Worm (Caenorhabditis elegans): Measurements from ENCODE around the gene nlp-82.

ce11 chrII:9233813-9234212 is 20.3 kb downstream of the nlp-82 start:
- TF ChIP-seq duxl-1 (tag; optimal IDR thresholded peaks at IDR 0.05; ENCODE audit: poor library complexity): no peak
- no peak for TF ChIP-seq lin-13 (GFP tag; optimal IDR thresholded peaks at IDR 0.05)
- no peak for TF ChIP-seq hlh-11 (tag; optimal IDR thresholded peaks at IDR 0.05)
- TF ChIP-seq nhr-6 (tag; optimal IDR thresholded peaks at IDR 0.05): no peak
- TF ChIP-seq fkh-10 (GFP tag; optimal IDR thresholded peaks at IDR 0.05): no peak

Measured in whole organism, L4 larva.